Fruit fly (Drosophila melanogaster) whole organism, pupa: ENCODE data around the gene Rnb.

Experiments used
- CG9948 ChIP-seq: fragments of 200-800 bp; sonication (Bioruptor generic); optimal IDR thresholded peaks from 2 replicates; lab custom pipeline; 2018; ENCODE audit warnings: missing biosample characterization, mild to moderate bottlenecking, missing genetic modification characterization, moderate library complexity
- fd96Ca ChIP-seq: fragments of 200-800 bp; sonication (Bioruptor generic); IDR thresholded peaks from 3 replicates; pipeline ENCODE4 v1.3.6; 2022; ENCODE audit warnings: missing biosample characterization, missing genetic modification characterization

DNA sequence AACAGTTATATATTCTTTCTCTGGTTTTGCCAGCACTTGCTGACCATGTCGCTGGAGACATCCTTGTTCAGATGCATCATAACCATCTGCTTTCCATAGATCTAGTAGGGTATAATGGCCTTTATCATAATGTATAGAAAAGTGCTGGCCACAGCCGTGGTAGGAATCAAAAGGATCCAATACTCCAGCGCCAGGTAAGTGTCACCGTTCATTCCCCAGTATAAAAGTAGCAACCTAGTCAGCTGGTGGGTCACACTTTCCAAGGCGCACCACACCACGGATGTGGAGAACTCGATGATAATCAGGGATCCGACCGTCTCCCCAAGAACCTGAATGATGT lies 36.5 kb upstream of the Rnb start, which contains the start of gene Prtl99C:
- TF ChIP-seq CG9948 (tag; lab: Kevin White, UChicago) (no peak), fd96Ca (GFP tag; lab: Robert Waterston, UW) (no peak)
